Fruit fly (Drosophila melanogaster): ENCODE data around the gene CG10466.

Gene CG10466

DNA sequence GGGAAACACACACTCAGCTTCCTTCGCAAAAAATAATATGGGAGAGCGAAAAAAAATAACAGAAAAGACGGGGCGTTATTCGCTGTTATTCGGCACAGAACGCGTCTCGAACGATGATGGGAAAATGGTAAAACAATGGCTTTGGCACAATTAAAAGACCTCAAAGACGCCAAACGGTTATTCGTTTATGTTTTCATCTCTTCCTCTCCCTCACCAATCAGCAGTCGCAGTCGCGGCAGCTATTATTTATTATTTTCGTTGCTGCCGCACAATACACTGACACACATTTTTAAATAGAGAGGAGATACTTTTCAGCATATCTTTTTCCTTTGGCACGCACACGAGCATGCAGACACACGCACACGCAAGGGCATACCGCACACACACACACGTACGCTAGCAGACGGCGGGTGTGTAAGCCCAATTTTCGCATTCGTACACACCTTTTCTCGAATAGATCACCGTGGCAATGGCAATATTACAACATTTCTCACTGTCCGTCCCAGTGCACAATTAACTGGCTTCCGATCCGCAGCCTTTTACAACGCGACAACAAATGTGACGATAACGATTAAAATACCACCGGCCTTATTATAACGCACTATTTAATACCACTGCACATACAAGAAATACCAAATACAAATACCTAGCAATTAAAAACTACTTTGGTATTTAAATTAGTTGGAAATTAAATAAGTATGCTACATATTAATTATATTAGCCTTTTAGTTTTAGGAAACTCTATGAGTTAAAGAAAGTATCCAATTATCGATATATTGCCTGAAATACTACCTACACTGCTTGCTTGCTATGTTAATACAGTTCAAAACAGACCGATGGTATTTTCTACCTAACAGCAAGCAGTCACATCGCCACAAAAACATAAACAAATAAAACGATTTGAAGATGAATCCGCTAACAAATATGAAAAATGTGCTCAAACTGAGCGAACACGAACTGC lies at the start of gene CG10466, which contains the start of gene CdGAPr:
TSS of gene CG10466 (plus strand) at position 784 of the 961 bp plus-strand sequence.
TSS of gene CdGAPr (minus strand) at position 562 of the 961 bp plus-strand sequence.
- no peak for TF ChIP-seq CG8478 (optimal IDR thresholded peaks at IDR 0.05)
- no peak for TF ChIP-seq pan (optimal IDR thresholded peaks at IDR 0.05)
- TF ChIP-seq Dll (optimal IDR thresholded peaks at IDR 0.05): no peak
- no peak for TF ChIP-seq psq (optimal IDR thresholded peaks at IDR 0.05)
- no peak for TF ChIP-seq EcR (GFP tag; optimal IDR thresholded peaks at IDR 0.05)
- TF ChIP-seq usp (GFP tag; optimal IDR thresholded peaks at IDR 0.05): no peak

DNA sequence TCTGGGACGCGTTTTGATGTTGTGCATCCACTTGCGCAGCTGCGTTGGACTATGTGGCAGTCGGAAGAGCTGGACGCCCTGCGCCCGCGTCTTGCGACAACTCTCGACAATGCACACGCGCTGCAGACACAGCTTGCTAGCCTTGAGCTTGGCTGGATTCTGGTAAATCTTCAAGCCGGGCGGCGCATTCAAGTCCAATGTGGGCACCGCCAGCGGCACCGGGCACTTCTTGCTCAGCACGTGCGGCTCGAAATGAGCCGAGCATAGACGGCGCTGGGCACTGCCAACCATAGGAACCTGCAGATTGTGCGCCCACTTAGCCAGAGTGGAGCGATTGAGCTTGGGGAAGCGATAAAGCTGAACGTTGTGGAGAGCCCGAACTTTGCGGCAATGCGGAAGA lies 41.3 kb upstream of the CG10466 start:
- no peak for TF ChIP-seq psq (optimal IDR thresholded peaks at IDR 0.05)
- TF ChIP-seq pan (optimal IDR thresholded peaks at IDR 0.05): no peak
- TF ChIP-seq EcR (GFP tag; optimal IDR thresholded peaks at IDR 0.05): no peak
- no peak for TF ChIP-seq usp (GFP tag; optimal IDR thresholded peaks at IDR 0.05)
- TF ChIP-seq Dll (optimal IDR thresholded peaks at IDR 0.05): no peak

DNA sequence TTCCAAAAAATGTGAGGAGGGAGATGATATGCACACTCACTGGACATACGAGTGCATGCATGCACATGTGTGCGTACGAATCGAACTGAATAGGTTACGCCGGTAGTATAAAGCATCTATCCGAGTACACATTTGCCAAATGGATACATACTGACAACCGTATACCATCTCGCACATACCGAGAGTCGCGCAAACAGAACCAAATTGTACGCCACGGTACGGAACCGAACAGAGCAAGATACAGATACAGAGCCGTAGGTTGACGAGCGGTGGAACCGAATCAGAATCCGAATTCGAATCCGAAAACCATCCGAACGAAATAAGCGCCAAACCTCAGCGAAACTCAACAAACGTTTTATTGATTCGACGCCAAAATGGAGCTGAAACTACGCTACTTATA lies 36.9 kb upstream of the CG10466 start:
- TF ChIP-seq usp (GFP tag; optimal IDR thresholded peaks at IDR 0.05): no peak
- no peak for TF ChIP-seq EcR (GFP tag; optimal IDR thresholded peaks at IDR 0.05)
- TF ChIP-seq Dll (optimal IDR thresholded peaks at IDR 0.05): no peak
- TF ChIP-seq pan (optimal IDR thresholded peaks at IDR 0.05): no peak
- TF ChIP-seq CG8478 (optimal IDR thresholded peaks at IDR 0.05): no peak
- TF ChIP-seq psq (optimal IDR thresholded peaks at IDR 0.05): no peak

- TF ChIP-seq pan (optimal IDR thresholded peaks at IDR 0.05) (no peak), usp (GFP tag; optimal IDR thresholded peaks at IDR 0.05) (no peak), psq (optimal IDR thresholded peaks at IDR 0.05) (no peak), EcR (GFP tag; optimal IDR thresholded peaks at IDR 0.05) (no peak), CG8478 (optimal IDR thresholded peaks at IDR 0.05) (no peak), Dll (optimal IDR thresholded peaks at IDR 0.05) (no peak)
These were observed 35.9 kb upstream of the CG10466 start for dm6 chr2L:19756040-19756439.

- TF ChIP-seq CG8478 (optimal IDR thresholded peaks at IDR 0.05): no peak
- no peak for TF ChIP-seq usp (GFP tag; optimal IDR thresholded peaks at IDR 0.05)
- no peak for TF ChIP-seq Dll (optimal IDR thresholded peaks at IDR 0.05)
- TF ChIP-seq pan (optimal IDR thresholded peaks at IDR 0.05): no peak
- TF ChIP-seq psq (optimal IDR thresholded peaks at IDR 0.05): no peak
- no peak for TF ChIP-seq EcR (GFP tag; optimal IDR thresholded peaks at IDR 0.05)
These were observed 35.2 kb upstream of the CG10466 start, which contains the start of gene CG10631 for dm6 chr2L:19756716-19757115. Gene CG10631 (minus strand): TSS chr2L:19756904.

DNA sequence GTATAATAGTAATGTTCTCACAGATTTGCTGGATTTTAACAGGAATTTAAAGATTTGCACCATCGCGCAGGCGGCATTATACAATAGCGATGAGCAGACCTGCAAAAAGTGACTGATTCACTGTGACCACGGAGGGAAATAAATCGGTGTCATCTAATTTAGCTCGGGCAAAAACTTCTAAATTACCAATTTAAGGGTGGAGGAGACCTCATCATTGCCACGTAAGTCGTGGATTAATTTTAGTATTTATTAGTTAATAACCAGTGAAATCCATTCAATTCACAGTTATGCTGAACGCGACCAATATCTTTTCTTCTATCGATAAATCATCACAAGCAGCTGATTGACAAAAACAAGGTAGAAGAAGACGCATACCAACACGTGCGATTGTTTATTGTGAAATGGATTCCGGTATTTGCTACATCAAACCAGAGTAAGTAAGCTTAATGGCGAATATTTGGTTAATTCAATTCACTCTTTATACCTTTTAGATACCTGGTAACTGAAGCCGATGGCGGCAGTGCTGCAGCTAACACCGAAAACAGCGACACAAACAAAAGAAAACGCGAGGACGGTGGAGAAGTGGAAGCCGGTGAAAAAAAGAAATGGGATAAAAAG lies 33.3 kb upstream of the CG10466 start, which contains the start of the genes CG10628 and Dus3:
TSS of gene CG10628 (minus strand) at position 105 of the 618 bp plus-strand sequence.
TSS of gene Dus3 (plus strand) at position 369 of the 618 bp plus-strand sequence.
- no peak for TF ChIP-seq CG8478 (optimal IDR thresholded peaks at IDR 0.05)
- no peak for TF ChIP-seq usp (GFP tag; optimal IDR thresholded peaks at IDR 0.05)
- no peak for TF ChIP-seq EcR (GFP tag; optimal IDR thresholded peaks at IDR 0.05)
- no peak for TF ChIP-seq Dll (optimal IDR thresholded peaks at IDR 0.05)
- TF ChIP-seq pan (optimal IDR thresholded peaks at IDR 0.05): no peak
- no peak for TF ChIP-seq psq (optimal IDR thresholded peaks at IDR 0.05)

DNA sequence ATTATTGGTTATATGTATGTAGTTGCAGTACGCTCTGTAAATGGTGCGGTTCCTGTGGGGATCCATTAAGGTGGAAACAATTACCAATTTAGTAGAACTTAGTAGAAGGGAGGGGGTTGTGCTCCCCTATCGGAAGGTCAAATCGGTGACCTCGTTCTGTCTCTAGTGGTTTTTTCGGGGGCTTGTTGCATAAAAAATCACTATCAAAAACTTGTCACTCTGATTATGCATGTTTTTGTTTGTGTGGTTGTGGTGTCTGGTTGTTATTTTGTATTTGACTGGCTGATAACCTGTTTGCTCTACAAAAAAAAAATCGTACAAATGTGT lies 28.5 kb upstream of the CG10466 start:
- TF ChIP-seq pan (optimal IDR thresholded peaks at IDR 0.05) (no peak), usp (GFP tag; optimal IDR thresholded peaks at IDR 0.05) (no peak), Dll (optimal IDR thresholded peaks at IDR 0.05) (no peak), psq (optimal IDR thresholded peaks at IDR 0.05) (no peak), EcR (GFP tag; optimal IDR thresholded peaks at IDR 0.05) (no peak), CG8478 (optimal IDR thresholded peaks at IDR 0.05) (no peak)

- no peak for TF ChIP-seq usp (GFP tag; optimal IDR thresholded peaks at IDR 0.05)
- no peak for TF ChIP-seq CG8478 (optimal IDR thresholded peaks at IDR 0.05)
- no peak for TF ChIP-seq Dll (optimal IDR thresholded peaks at IDR 0.05)
- no peak for TF ChIP-seq EcR (GFP tag; optimal IDR thresholded peaks at IDR 0.05)
- TF ChIP-seq pan (optimal IDR thresholded peaks at IDR 0.05): no peak
- TF ChIP-seq psq (optimal IDR thresholded peaks at IDR 0.05): no peak
These were observed 27.9 kb upstream of the CG10466 start, which contains the start of gene fbp for dm6 chr2L:19763773-19764580. Gene fbp (minus strand): TSS chr2L:19764136.

DNA sequence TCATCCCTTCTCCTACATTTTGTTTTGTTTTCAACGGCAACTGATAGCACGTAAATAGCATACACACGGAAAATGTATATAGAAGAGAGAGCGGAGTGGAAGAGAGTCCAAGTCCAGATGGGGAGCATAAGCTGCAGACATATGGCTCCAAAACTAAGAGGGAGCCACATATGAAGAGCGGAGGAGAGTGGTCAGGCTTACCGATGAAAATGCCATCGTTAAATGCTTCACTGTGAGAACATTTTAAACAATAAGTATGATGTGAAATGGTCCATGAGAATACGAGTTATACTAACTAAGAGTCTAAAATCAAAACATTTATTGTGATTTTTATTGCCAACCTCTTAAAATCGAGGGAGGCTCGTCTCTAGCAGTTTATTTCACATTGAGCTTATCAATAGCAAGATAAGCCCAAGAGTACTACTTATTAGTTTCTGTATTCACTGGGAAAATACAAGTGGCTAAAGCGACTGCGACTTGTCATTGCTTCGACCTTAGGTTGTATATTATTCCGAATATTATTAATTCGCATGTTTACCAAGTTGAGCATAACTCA lies 27.2 kb upstream of the CG10466 start:
- no peak for TF ChIP-seq Dll (optimal IDR thresholded peaks at IDR 0.05)
- TF ChIP-seq pan (optimal IDR thresholded peaks at IDR 0.05): no peak
- TF ChIP-seq EcR (GFP tag; optimal IDR thresholded peaks at IDR 0.05): no peak
- no peak for TF ChIP-seq psq (optimal IDR thresholded peaks at IDR 0.05)
- no peak for TF ChIP-seq CG8478 (optimal IDR thresholded peaks at IDR 0.05)
- no peak for TF ChIP-seq usp (GFP tag; optimal IDR thresholded peaks at IDR 0.05)

DNA sequence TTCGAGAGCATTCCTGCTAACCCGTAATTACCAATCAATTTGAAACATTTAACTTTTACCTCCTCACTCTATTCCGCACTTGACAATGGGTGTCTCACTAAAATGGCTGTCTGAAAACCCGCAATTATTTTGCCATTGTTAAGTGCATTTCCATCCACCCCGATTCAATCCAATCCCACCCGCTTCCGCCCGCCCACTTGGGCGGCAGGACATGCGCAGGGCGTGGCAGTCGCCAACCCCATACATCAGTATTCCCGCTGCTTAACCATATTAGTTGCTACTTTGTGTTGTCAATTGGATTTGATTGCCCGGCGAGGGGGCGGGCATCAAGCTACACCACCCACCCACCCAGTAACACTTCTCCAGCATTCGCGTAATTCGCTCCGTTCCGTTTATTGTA lies 26.5 kb upstream of the CG10466 start:
- no peak for TF ChIP-seq Dll (optimal IDR thresholded peaks at IDR 0.05)
- TF ChIP-seq EcR (GFP tag; optimal IDR thresholded peaks at IDR 0.05): no peak
- no peak for TF ChIP-seq pan (optimal IDR thresholded peaks at IDR 0.05)
- TF ChIP-seq usp (GFP tag; optimal IDR thresholded peaks at IDR 0.05): no peak
- TF ChIP-seq CG8478 (optimal IDR thresholded peaks at IDR 0.05): no peak
- TF ChIP-seq psq (optimal IDR thresholded peaks at IDR 0.05): no peak

DNA sequence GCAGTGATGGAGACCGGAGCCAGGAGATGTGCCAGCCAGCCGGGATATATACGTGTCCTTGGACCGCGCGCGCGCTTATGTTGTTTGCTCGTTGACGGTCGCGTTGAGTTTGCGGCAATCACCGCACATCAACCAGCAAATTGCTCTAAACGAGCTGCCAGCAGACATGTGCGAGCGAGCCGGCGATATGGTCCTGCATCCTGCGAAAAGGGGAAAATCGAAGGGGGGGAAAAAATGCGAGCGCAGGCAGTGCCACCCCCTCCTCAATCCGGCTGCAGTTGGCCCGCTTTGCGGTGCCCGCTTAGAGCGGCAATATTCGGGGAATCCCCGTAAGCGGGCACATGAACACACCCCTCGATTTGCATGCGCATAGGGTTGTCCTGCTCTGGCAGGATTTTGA lies 22.9 kb upstream of the CG10466 start, which contains the start of gene bsh:
TSS of gene bsh (minus strand) at position 101 of the 400 bp plus-strand sequence.
- TF ChIP-seq psq (optimal IDR thresholded peaks at IDR 0.05) (no peak), CG8478 (optimal IDR thresholded peaks at IDR 0.05) (no peak), pan (optimal IDR thresholded peaks at IDR 0.05) (no peak), Dll (optimal IDR thresholded peaks at IDR 0.05) (no peak), usp (GFP tag; optimal IDR thresholded peaks at IDR 0.05) (no peak), EcR (GFP tag; optimal IDR thresholded peaks at IDR 0.05) (no peak)
